Fruit fly (Drosophila melanogaster) whole organism, larva: ENCODE results near the gene CG18262.

ENCODE experiments used
- noc ChIP-seq: fragments of 200-800 bp; sonication (Bioruptor generic); optimal IDR thresholded peaks from 3 replicates; lab custom pipeline; 2019; ENCODE audit warnings: missing biosample characterization, mild to moderate bottlenecking, missing genetic modification characterization, moderate library complexity

CG18262 gene

DNA sequence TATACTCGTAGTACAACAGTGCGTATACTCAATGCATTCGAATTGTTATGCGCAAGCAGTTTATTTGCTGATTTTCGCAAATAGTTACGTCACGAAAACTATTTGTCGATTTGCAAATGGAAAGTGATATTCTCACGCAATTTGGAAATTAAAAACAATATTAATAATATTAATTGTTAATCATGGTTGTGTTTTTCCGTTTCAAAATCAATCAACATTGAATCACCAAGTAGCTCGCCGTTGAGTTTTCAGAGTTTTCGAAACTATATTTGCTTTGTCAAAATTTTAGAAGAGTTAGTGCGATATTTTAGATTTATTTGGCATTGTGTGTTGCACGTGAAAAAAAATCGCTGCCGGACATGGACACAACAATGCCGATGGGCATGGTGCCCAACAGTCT lies 7.0 kb downstream of the CG18262 start, which contains the start of gene CG15337:
Gene CG15337, plus strand, starts transcription at position 301 of the 400 bp plus-strand sequence.
- no peak for TF ChIP-seq noc (tag; lab: Kevin White, UChicago)

DNA sequence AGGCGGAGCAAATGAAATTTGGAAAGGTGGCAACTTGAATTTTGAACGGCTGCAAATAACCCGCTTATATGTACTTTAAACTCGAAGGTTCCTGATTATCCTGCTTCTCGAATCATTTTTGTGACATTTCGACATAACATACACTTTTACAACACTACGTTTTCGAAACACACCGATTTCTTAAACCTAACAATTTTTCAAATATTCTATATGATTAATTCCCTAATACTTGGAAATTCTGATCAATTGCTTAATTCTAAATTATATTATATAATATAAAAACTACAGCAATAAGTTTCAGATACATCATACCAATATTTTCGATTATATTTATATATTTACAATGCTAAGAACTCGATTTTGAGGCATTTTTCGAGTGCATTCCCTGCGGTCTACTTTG lies 9.9 kb downstream of the CG18262 start, which contains the start of gene CG10761:
Gene CG10761, minus strand, starts transcription at position 101 of the 400 bp plus-strand sequence.
- TF ChIP-seq noc (tag; lab: Kevin White, UChicago): no peak

DNA sequence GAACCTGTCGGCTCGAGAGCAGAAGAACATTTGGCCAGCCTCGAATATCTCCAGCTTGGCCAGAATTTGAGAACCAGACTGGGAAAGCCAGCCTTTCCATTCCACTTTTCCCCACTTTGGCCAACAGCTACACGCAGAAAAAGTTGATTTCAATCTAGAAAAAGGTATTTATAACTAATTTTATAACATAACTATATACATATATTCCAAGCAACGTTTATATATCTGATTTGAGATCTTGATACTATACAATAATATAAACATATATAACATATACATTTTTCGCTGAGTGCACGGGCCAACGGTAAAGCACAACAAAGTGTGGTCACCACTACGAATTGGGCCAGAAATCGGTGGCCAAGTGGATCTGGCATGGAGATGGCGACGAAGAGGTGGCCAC lies 10.7 kb downstream of the CG18262 start:
- no peak for TF ChIP-seq noc (tag; lab: Kevin White, UChicago)

DNA sequence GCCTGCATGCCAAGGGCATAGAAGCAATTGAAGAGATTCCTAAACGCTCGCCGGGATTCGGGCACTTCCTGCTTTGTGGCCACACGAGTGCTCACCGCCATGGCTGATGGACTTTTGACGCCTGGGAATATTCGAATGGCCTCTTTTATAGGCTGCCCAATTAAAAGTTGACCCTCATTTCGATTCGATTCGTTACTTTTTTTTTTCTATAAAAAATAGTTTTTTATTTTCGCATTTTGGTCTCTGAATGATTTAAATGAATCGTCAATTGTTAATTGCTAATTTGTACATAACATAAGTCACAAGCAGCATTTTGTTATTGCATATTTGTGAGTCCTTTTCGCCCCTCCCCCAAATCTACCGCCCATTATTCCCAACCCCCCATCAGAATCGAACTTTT lies 12.9 kb downstream of the CG18262 start, which contains the start of gene Or7a:
Gene Or7a, minus strand, starts transcription at position 101 of the 400 bp plus-strand sequence.
- no peak for TF ChIP-seq noc (tag; lab: Kevin White, UChicago)

DNA sequence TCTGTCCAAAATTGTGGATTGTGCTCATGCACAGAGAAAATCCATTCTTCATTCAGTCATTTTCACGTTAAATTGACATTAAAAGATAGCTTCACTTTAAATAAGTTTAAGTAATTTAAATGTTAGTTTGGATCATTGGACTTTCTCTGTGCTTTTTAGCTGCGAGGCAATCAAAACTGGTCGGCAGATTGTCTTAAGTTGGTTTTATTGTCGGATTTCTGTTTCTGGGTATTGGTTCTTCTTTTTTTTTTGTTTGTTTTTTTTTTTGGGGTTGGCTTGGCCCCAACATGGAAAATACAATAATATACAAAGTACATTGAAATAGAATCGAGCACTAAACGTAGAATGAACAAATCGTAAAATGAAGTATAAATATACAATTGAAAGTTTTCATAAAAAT lies 17.4 kb downstream of the CG18262 start, which contains the start of gene CG2278:
Gene CG2278, minus strand, starts transcription at position 101 of the 400 bp plus-strand sequence.
- no peak for TF ChIP-seq noc (tag; lab: Kevin White, UChicago)

DNA sequence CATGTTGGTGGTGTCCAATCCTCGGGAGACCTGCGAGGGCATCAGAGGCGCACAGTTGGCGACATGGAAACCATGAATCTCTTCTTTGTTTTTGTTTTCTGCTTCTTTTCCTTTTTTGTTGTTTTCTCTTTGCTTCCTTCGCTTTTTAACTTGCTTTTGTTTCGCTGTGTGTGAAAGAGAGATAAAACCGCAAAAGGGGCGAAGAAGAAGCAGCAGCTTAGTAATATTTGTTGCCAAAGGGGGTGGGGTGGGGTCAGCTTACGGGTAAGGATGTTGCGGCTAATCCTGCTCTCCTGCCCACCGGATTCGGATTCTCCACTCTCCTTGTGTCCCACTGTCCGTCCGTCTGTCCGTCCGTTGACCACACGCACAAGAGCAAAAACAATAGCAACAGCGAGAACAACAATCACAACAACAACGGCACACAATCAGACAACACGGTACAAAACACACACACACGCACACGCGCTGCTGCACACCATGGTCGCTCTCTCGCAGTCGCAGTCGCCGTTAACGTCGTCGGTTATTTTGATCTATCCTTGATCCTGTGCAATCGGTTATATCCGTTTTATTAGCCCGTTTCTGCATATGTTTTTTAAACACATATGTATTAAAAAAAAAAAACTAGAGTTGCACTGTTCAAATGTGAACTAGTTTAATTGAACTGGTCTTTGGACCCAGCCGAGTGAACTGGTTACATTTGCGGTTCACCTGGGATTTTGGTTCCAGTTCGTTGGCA lies 23.7 kb downstream of the CG18262 start:
- TF ChIP-seq noc (tag; lab: Kevin White, UChicago): no peak

DNA sequence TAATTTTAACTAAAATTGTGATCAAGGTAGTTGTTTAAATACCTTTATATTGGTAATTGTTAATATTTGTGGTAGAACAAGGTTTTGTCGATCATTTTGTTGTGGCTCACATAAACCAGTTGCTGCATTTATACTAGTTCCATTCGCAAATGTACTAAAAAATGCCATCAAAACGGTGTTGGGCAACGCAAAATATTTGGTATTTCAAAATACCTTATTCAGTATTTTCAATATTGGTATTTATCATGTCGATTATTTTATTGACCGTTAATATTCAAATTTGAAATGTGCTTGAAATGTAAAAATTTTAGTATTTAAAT lies 24.2 kb downstream of the CG18262 start, which contains the start of gene slpr:
Gene slpr, minus strand, starts transcription at position 156 of the 320 bp plus-strand sequence.
- TF ChIP-seq noc (tag; lab: Kevin White, UChicago): no peak

DNA sequence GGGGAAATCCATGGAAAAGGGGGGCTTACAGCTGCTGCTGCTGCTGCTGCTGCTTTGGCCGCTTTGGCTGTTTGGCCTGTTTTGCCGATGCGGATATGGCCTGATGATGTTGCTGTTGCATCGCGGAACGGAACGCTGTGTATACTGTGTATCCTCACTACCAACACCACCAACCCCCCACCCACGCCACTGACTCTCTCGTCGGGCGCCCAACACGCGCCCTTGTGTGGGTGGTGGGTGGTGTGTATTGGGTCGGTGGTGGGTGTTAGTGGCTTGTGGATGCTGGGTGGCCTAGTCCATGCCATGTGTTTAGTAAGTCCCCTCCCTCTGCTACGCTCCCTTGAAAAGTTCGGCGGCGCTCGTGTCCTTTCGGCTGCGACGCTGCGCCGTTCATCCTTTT lies 25.0 kb downstream of the CG18262 start:
- TF ChIP-seq noc (tag; lab: Kevin White, UChicago): no peak

DNA sequence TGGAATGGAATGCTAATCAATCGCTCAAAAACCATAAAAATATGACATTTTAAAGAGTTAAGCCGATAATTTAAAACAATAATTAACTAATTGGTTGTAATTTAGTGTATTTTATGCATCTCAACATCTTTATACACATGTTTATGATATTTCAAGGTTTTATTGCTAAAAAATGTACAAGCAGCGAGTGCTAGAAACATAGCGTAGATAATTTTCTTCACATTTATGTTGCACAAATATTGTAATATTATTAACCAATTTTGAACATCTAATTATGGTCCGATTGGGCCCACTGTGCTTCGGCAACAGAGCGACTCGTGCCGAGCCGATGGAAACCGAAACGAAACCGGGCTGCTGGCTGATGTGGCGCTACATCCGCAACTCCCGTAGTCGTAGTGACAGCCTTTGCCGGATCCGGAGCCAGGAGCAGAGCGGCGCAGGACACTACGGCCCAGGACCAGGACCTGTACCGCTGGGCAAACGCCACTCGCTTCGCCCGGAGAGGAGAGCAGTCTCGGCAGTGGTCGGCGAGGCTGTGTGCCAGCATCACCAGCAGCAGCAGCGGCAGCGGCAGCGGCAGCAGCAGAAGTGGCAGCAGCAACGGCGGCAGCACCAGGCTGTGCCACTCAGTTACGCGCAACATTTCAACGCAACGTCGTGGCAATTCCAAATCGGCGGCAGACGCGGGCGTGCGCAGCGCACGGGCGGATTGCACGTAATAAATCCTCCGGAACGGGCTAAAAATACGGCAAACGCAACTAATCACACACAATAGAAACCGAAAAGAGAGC lies 25.6 kb downstream of the CG18262 start, which contains the start of gene sdt:
Gene sdt, plus strand, starts transcription at position 385 of the 791 bp plus-strand sequence.
- no peak for TF ChIP-seq noc (tag; lab: Kevin White, UChicago)

DNA sequence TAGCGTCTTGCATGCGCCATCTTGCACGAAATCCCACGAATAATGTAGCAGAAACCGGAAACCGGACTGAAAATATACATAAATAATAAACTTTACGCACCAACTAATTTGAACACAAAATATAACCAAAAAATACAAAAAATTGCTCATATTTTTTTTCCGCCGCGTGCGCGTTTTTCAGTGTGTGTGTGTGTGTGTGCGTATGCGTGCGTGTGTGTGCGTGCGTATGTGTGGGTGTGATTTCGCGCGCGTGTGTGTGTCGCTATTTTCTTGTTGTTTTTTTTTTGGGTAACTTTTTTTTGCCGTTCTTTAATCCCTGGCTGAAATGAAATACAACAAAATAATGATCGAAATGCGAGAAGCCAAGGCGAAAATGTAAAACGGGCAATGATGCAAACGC lies 26.2 kb downstream of the CG18262 start:
- no peak for TF ChIP-seq noc (tag; lab: Kevin White, UChicago)

DNA sequence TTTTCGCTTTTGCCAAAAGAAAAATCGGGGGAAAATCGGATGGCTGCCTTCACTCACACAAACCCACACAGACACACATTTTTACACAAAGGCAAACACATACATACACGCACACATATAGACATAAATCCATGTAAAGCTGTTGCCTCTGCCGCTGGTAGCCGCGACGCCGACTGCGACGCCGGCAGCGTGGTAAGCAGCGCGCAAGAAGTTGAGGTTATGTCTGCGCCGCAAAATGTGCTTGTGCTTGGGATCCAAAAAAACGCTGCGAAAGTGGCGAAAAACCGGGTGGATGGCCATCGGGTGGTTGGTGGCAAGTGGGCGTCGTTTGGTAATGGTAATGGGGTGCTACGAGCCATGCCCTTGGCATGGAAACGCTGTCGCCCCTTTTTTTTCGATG lies 27.1 kb downstream of the CG18262 start:
- no peak for TF ChIP-seq noc (tag; lab: Kevin White, UChicago)

DNA sequence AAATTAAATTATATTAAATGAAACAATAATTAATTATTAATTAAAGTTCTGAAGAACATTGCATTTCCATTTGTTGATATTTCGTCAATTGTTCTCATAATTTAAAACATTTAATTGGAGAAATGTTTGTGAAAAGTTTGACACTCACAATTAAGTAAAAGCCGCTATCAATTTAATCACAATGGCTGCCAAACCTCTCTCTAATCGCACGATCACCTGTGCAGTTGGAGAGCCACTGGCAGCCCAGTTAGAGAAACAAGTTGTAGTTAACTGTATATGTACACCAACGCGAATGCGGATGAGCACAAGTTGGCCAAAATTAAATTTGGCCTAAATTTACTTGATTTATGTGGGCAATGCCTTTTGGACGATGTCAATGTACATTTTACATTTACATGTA lies 39.4 kb downstream of the CG18262 start:
- no peak for TF ChIP-seq noc (tag; lab: Kevin White, UChicago)

DNA sequence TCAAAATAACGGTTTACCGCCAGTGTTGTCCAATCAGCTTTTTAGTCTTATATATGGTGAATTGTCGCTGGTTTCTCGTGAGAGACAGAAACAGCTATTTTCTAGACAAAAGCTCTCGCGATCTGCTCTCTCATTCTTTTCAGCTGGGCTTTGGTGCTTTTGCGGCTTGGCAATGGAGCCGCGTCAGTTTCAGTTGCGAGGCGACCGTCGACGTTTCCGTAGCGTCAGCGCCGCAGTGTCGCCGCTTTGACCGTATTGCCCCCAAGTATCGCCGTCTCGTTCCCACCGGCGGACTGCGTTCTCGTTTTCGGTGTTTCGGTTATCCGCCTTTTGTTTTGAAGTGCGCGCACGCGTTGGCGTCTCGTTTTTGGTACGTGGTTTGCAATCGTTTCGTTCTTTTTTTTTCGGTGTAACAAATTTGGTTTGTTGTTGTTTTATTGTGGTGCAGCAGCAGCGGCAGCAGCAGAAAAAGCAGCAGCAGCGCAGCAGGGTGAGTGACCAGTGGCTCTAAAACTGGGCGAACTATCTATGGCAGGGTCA lies 40.3 kb downstream of the CG18262 start:
- no peak for TF ChIP-seq noc (tag; lab: Kevin White, UChicago)

DNA sequence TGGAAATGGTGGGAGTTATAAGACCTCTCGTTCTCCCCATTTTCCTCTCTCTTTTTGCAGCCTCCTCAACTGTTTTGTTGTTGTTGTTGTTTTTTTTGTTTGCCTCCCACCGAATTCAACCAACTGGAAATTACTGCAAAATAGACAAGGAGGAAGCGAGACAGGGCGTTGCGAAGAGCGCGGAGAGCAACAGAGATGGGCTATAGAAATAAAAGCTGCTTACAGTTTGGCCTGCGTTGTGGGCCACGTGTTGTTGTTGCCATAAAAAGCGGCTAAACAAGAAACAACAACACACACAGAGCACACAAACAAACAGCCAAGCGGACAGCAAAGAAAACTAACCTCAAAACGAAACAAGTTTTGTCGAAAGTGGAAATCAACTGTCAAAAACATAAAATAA lies 41.8 kb downstream of the CG18262 start:
- TF ChIP-seq noc (tag; lab: Kevin White, UChicago): no peak

DNA sequence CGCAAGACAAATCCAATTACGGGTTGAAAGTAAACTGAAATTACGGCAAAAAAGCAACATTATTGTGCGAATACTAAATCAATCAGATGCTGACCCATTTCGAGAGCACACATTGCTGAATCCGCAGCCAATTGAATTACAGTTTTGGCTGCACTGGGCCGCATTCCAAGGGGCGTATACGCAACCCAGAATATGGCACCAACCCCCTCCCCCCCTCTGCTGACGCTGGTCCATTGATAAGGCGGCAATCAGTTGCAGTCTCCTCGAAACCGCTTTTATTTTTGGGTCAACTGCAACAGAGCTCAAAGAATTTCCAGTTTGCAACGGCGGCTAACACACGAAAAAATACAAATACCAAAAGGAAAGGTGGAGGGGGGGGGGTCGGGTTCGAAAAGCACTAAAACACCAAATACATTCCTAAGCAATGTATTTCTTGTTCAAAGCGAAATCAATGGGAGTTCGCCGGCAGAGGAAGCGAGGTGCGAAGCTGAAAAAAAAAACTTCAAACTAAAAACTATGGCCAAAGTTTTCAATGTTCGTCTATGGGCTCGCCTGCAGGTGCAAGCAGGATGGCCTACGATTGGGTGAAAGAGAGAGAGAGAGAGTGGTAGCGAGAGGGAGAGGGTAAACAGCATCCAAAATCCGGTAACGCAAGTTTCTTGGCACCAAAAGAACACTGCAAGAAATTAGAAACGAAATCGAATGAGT lies 42.9 kb downstream of the CG18262 start:
- TF ChIP-seq noc (tag; lab: Kevin White, UChicago): no peak
